Worm (Caenorhabditis elegans) whole organism, L2 larva: ENCODE results near the gene dsc-1.
A peak's percentile ranks its signal among the peaks of the same experiment; 100 is the strongest.

Source experiments
- C34F6.9 ChIP-seq: fragments of 150-350 bp; optimal IDR thresholded peaks from 2 replicates; lab custom pipeline; 2014; ENCODE audit warnings: missing biosample characterization, missing genetic modification characterization
- F13H6.1 ChIP-seq: sonication (generic microtip); optimal IDR thresholded peaks from 2 replicates; lab custom pipeline; 2016; ENCODE audit warnings: missing genetic modification characterization, missing compliant biosample characterization
- R02D3.7 ChIP-seq: fragments of 150-350 bp; optimal IDR thresholded peaks from 2 replicates; lab custom pipeline; 2014; ENCODE audit warnings: missing biosample characterization, missing genetic modification characterization
- Y55F3AM.14 ChIP-seq: fragments of 200-800 bp; sonication (Bioruptor generic); optimal IDR thresholded peaks from 2 replicates; lab custom pipeline; 2018; ENCODE audit warnings: mild to moderate bottlenecking, missing genetic modification characterization, missing compliant biosample characterization
- ZK546.5 ChIP-seq: sonication (generic microtip); optimal IDR thresholded peaks from 2 replicates; lab custom pipeline; 2017; ENCODE audit warnings: missing biosample characterization, missing genetic modification characterization
- alr-1 ChIP-seq: fragments of 150-350 bp; optimal IDR thresholded peaks from 2 replicates; lab custom pipeline; 2014; ENCODE audit warnings: missing biosample characterization, missing genetic modification characterization
- aly-2 ChIP-seq: fragments of 150-350 bp; optimal IDR thresholded peaks from 2 replicates; lab custom pipeline; 2014; ENCODE audit warnings: missing biosample characterization, missing genetic modification characterization
- ama-1 ChIP-seq: fragments of 150-350 bp; optimal IDR thresholded peaks from 2 replicates; lab custom pipeline; 2018; ENCODE audit warnings: inconsistent platforms
- blmp-1 ChIP-seq: sonication (generic microtip); optimal IDR thresholded peaks from 2 replicates; lab custom pipeline; 2017; ENCODE audit warnings: missing genetic modification characterization, mild to moderate bottlenecking, missing compliant biosample characterization, antibody characterized with exemption, moderate library complexity; ENCODE audit not compliant: insufficient read depth
- ceh-16 ChIP-seq: fragments of 150-350 bp; optimal IDR thresholded peaks from 2 replicates; lab custom pipeline; 2014; ENCODE audit warnings: missing biosample characterization, missing genetic modification characterization
- ceh-82 ChIP-seq: fragments of 150-350 bp; optimal IDR thresholded peaks from 2 replicates; lab custom pipeline; 2014; ENCODE audit warnings: missing biosample characterization, missing genetic modification characterization
- crh-2 ChIP-seq: sonication (generic microtip); optimal IDR thresholded peaks from 2 replicates; lab custom pipeline; 2017; ENCODE audit warnings: missing biosample characterization, missing genetic modification characterization
- dmd-4 ChIP-seq: sonication (generic microtip); optimal IDR thresholded peaks from 2 replicates; lab custom pipeline; 2017; ENCODE audit warnings: missing biosample characterization, missing genetic modification characterization
- egl-27 ChIP-seq: sonication (generic microtip); optimal IDR thresholded peaks from 3 replicates; lab custom pipeline; 2017; ENCODE audit warnings: missing biosample characterization, missing genetic modification reagents, missing genetic modification characterization
- elt-1 ChIP-seq: fragments of 150-350 bp; optimal IDR thresholded peaks from 2 replicates; lab custom pipeline; 2014; ENCODE audit warnings: missing biosample characterization, missing genetic modification characterization
- elt-3 ChIP-seq: sonication (generic microtip); optimal IDR thresholded peaks from 2 replicates; lab custom pipeline; 2017; ENCODE audit warnings: missing biosample characterization, missing genetic modification characterization
- fos-1 ChIP-seq: fragments of 150-350 bp; optimal IDR thresholded peaks from 2 replicates; lab custom pipeline; 2014; ENCODE audit warnings: missing biosample characterization, missing genetic modification characterization
- gmeb-1 ChIP-seq: fragments of 150-350 bp; optimal IDR thresholded peaks from 2 replicates; lab custom pipeline; 2014; ENCODE audit warnings: missing biosample characterization, missing genetic modification characterization
- lin-11 ChIP-seq: fragments of 150-350 bp; sonication (generic microtip); optimal IDR thresholded peaks from 2 replicates; lab custom pipeline; 2014; ENCODE audit warnings: missing biosample characterization, missing genetic modification characterization, inconsistent platforms, mixed read lengths
- lin-13 ChIP-seq: fragments of 150-350 bp; optimal IDR thresholded peaks from 2 replicates; lab custom pipeline; 2014; ENCODE audit warnings: missing biosample characterization, missing genetic modification reagents, missing genetic modification characterization
- lin-39 ChIP-seq: fragments of 150-350 bp; optimal IDR thresholded peaks from 2 replicates; lab custom pipeline; 2014; ENCODE audit warnings: missing biosample characterization, missing genetic modification reagents, missing genetic modification characterization
- lsy-2 ChIP-seq, 2 experiments: fragments of 150-350 bp in 1 of 2; sonication (generic microtip) in 1 of 2; optimal IDR thresholded peaks; 2 replicates each; lab custom pipeline; 2014 to 2017; ENCODE audit warnings: missing biosample characterization in 2 of 2, missing genetic modification characterization in 2 of 2
- mab-5 ChIP-seq: fragments of 150-350 bp; optimal IDR thresholded peaks from 2 replicates; lab custom pipeline; 2014; ENCODE audit warnings: missing biosample characterization, missing genetic modification characterization
- mbf-1 ChIP-seq: sonication (generic microtip); optimal IDR thresholded peaks from 2 replicates; lab custom pipeline; 2017; ENCODE audit warnings: missing biosample characterization, missing genetic modification characterization
- mdl-1 ChIP-seq, 2 experiments: fragments of 150-350 bp in 1 of 2; sonication (generic microtip) in 1 of 2; optimal IDR thresholded peaks; 2 replicates each; lab custom pipeline; 2017; ENCODE audit warnings: missing biosample characterization in 2 of 2, missing genetic modification characterization in 2 of 2
- nhr-10 ChIP-seq: sonication (generic microtip); optimal IDR thresholded peaks from 2 replicates; lab custom pipeline; 2017; ENCODE audit warnings: missing biosample characterization, missing genetic modification characterization
- nhr-11 ChIP-seq: fragments of 150-350 bp; optimal IDR thresholded peaks from 2 replicates; lab custom pipeline; 2014; ENCODE audit warnings: missing biosample characterization, missing genetic modification characterization
- nhr-12 ChIP-seq: fragments of 150-350 bp; optimal IDR thresholded peaks from 2 replicates; lab custom pipeline; 2014; ENCODE audit warnings: missing biosample characterization, missing genetic modification characterization
- nhr-129 ChIP-seq: fragments of 150-350 bp; optimal IDR thresholded peaks from 2 replicates; lab custom pipeline; 2014; ENCODE audit warnings: missing biosample characterization, missing genetic modification characterization
- nhr-21 ChIP-seq: fragments of 150-350 bp; optimal IDR thresholded peaks from 2 replicates; lab custom pipeline; 2014; ENCODE audit warnings: missing biosample characterization, missing genetic modification characterization
- nhr-23 ChIP-seq: fragments of 150-350 bp; optimal IDR thresholded peaks from 2 replicates; lab custom pipeline; 2014; ENCODE audit warnings: missing biosample characterization, missing genetic modification reagents, missing genetic modification characterization
- nhr-237 ChIP-seq: fragments of 150-350 bp; optimal IDR thresholded peaks from 2 replicates; lab custom pipeline; 2014; ENCODE audit warnings: missing biosample characterization, missing genetic modification characterization
- nhr-25 ChIP-seq: fragments of 150-350 bp; sonication (generic microtip); optimal IDR thresholded peaks from 3 replicates; lab custom pipeline; 2014; ENCODE audit warnings: missing biosample characterization, missing genetic modification characterization
- nhr-6 ChIP-seq: fragments of 150-350 bp; optimal IDR thresholded peaks from 2 replicates; lab custom pipeline; 2014; ENCODE audit warnings: missing biosample characterization, missing genetic modification characterization
- nhr-77 ChIP-seq: fragments of 150-350 bp; optimal IDR thresholded peaks from 2 replicates; lab custom pipeline; 2014; ENCODE audit warnings: missing biosample characterization, missing genetic modification characterization
- peb-1 ChIP-seq: fragments of 150-350 bp; optimal IDR thresholded peaks from 2 replicates; lab custom pipeline; 2014; ENCODE audit warnings: missing biosample characterization, missing genetic modification characterization
- sem-4 ChIP-seq: fragments of 150-350 bp; optimal IDR thresholded peaks from 2 replicates; lab custom pipeline; 2014; ENCODE audit warnings: missing biosample characterization, missing genetic modification reagents, missing genetic modification characterization
- skn-1 ChIP-seq: sonication (generic microtip); optimal IDR thresholded peaks from 2 replicates; lab custom pipeline; 2017; ENCODE audit warnings: missing biosample characterization, missing genetic modification characterization
- sma-3 ChIP-seq: sonication (generic microtip); optimal IDR thresholded peaks from 2 replicates; lab custom pipeline; 2016; ENCODE audit warnings: missing genetic modification reagents, missing genetic modification characterization, missing compliant biosample characterization
- sma-9 ChIP-seq, 2 experiments: fragments of 150-350 bp in 1 of 2; sonication (generic microtip) in 1 of 2; optimal IDR thresholded peaks; 2 replicates each; lab custom pipeline; 2014 to 2016; ENCODE audit warnings: missing genetic modification characterization in 2 of 2, mild to moderate bottlenecking in 1 of 2, missing biosample characterization in 1 of 2, missing compliant biosample characterization in 1 of 2, missing genetic modification reagents in 1 of 2, moderate library complexity in 1 of 2
- snpc-4 ChIP-seq: fragments of 150-350 bp; optimal IDR thresholded peaks from 2 replicates; lab custom pipeline; 2014; ENCODE audit warnings: missing biosample characterization, missing genetic modification characterization
- unc-39 ChIP-seq: fragments of 150-350 bp; optimal IDR thresholded peaks from 2 replicates; lab custom pipeline; 2014; ENCODE audit warnings: missing biosample characterization, missing genetic modification characterization
- unc-55 ChIP-seq: fragments of 150-350 bp; sonication (generic microtip); optimal IDR thresholded peaks from 3 replicates; lab custom pipeline; 2014; ENCODE audit warnings: missing biosample characterization, missing genetic modification reagents, missing genetic modification characterization
- unc-62 ChIP-seq: fragments of 150-350 bp; optimal IDR thresholded peaks from 2 replicates; lab custom pipeline; 2014; ENCODE audit warnings: missing biosample characterization, missing genetic modification reagents, missing genetic modification characterization
- zag-1 ChIP-seq: fragments of 150-350 bp; optimal IDR thresholded peaks from 2 replicates; lab custom pipeline; 2014; ENCODE audit warnings: missing biosample characterization, missing genetic modification characterization
- ztf-1 ChIP-seq: fragments of 200-800 bp; sonication (Bioruptor generic); conservative IDR thresholded peaks from 2 replicates; pipeline ENCODE4 v1.3.6; 2022; ENCODE audit warnings: missing genetic modification characterization, missing compliant biosample characterization
- ztf-11 ChIP-seq: sonication (generic microtip); optimal IDR thresholded peaks from 2 replicates; lab custom pipeline; 2017; ENCODE audit warnings: missing biosample characterization, missing genetic modification characterization
- ztf-4 ChIP-seq: fragments of 150-350 bp; optimal IDR thresholded peaks from 2 replicates; lab custom pipeline; 2014; ENCODE audit warnings: missing biosample characterization, missing genetic modification characterization

Gene dsc-1

DNA sequence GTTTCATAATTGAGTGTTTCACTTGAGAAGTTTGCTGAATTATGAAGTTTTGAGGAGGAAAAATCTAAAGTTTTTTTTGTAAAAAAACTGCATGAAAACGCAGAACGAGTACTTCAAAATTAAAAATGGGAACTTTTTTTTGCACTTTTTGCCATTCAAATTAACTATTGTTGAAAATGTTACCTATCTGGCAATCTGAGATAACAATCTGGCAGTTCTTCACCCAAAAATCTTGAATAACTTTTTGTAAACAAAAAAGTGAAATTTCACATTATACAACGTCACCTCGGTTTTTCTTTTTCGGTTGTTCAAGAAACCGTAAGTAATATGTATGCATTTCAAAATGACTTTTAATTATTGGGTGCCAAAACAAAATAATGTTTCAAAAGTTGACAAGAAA, 7.9 kb upstream of the dsc-1 start:
- peak; percentile 20 for TF ChIP-seq nhr-25 (tag; lab: Kevin White, UChicago)
- TF ChIP-seq ama-1 (lab: Kevin White, UChicago) = no peak
- peak; percentile 30 for TF ChIP-seq ceh-16 (tag; lab: Kevin White, UChicago)
- TF ChIP-seq blmp-1 = peak; percentile 1
- no peak for TF ChIP-seq nhr-23 (tag; lab: Kevin White, UChicago)

- TF ChIP-seq R02D3.7 (no peak), egl-27 (peak; percentile 27)
Measured at ce11 chrX:15041340-15041739, 6.7 kb upstream of the dsc-1 start.

- TF ChIP-seq ceh-82 (tag; lab: Kevin White, UChicago) (peak; percentile 26), ztf-1 (GFP tag; lab: Robert Waterston, UW) (no peak), nhr-23 (tag; lab: Kevin White, UChicago) (no peak), skn-1 (no peak), unc-55 (GFP tag; lab: Kevin White, UChicago) (peak; percentile 55), sem-4 (tag; lab: Kevin White, UChicago) (peak; percentile 79), gmeb-1 (tag; lab: Kevin White, UChicago) (peak; percentile 0), ztf-4 (tag; lab: Kevin White, UChicago) (peak; percentile 65), alr-1 (tag; lab: Kevin White, UChicago) (no peak), elt-3 (tag; lab: Kevin White, UChicago) (no peak), egl-27 (peak; percentile 8), R02D3.7 (no peak), nhr-129 (tag; lab: Kevin White, UChicago) (peak; percentile 94), nhr-11 (tag; lab: Kevin White, UChicago) (no peak), elt-1 (tag; lab: Kevin White, UChicago) (no peak), mdl-1 (tag; optimal IDR thresholded peaks at IDR 0.05; lab: Kevin White, UChicago) (peak; percentile 22 to 83), sma-9 (GFP tag; optimal IDR thresholded peaks at IDR 0.05; lab: Kevin White, UChicago) (peak; percentile 89), sma-9 (tag; optimal IDR thresholded peaks at IDR 0.05; lab: Kevin White, UChicago) (no peak), nhr-12 (no peak), blmp-1 (peak; percentile 61), sma-3 (peak; percentile 88), aly-2 (tag; lab: Kevin White, UChicago) (no peak), nhr-77 (tag; lab: Kevin White, UChicago) (no peak), lsy-2 (tag; optimal IDR thresholded peaks at IDR 0.05; lab: Kevin White, UChicago) (peak; percentile 15 to 83), peb-1 (tag; lab: Kevin White, UChicago) (no peak), zag-1 (peak; percentile 62), fos-1 (peak; percentile 51), ztf-11 (no peak), C34F6.9 (peak; percentile 90), dmd-4 (tag; lab: Kevin White, UChicago) (no peak), ZK546.5 (tag; lab: Kevin White, UChicago) (no peak), lin-39 (tag; lab: Kevin White, UChicago) (no peak), lin-11 (tag; lab: Kevin White, UChicago) (peak; percentile 79), mbf-1 (tag; lab: Kevin White, UChicago) (no peak), mab-5 (peak; percentile 38), Y55F3AM.14 (peak; percentile 85), ama-1 (lab: Kevin White, UChicago) (peak; percentile 39), nhr-21 (tag; lab: Kevin White, UChicago) (peak; percentile 79), nhr-237 (tag; lab: Kevin White, UChicago) (no peak), lin-13 (GFP tag; lab: Kevin White, UChicago) (peak; percentile 72), nhr-25 (tag; lab: Kevin White, UChicago) (peak; percentile 90), F13H6.1 (tag; lab: Kevin White, UChicago) (peak; percentile 85), ceh-16 (tag; lab: Kevin White, UChicago) (peak; percentile 85), snpc-4 (tag; lab: Kevin White, UChicago) (peak; percentile 78), nhr-10 (tag; lab: Kevin White, UChicago) (no peak), unc-39 (no peak), nhr-6 (tag; lab: Kevin White, UChicago) (peak; percentile 42), crh-2 (peak; percentile 91), unc-62 (GFP tag; lab: Kevin White, UChicago) (no peak)
Measured at ce11 chrX:15040552-15041080, 6.0 kb upstream of the dsc-1 start, which contains the start of gene C18B12.4. Gene C18B12.4 (minus strand): TSS chrX:15040602.
